ENCODE assay signal across 2 worm cellular contexts in the genomic region with DNA sequence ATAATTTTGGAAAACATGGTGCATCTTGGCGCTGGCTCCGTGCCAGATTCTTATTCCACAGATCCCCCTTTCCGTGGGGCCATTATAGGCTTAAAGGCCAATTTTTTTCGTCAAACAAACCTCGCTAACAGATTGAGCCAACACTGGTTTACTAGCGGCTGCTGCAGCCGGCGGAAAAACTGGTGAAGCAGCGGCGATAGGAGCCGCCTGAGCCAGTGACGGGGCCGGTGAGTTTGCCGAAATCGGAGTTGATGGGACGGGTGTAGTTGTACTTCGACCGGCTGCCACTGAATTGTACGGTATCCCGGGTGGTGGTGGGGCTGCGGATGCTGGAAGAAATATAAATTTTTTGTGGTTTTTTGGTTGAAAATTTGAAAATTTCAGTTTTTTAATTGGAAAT.
TF ChIP-seq lines count a peak whose summit lies in the region.

No protein-coding gene starts in this region.

TF ChIP-seq in whole organism, L4 larva, 104 proteins besides CTCF, POLR2A, EP300 and RAD21:
- TF ChIP-seq set-16 (GFP tag; IDR thresholded peaks at IDR 0.05; lab: Robert Waterston, UW) (peak; percentile 68), ctbp-1 (GFP tag; IDR thresholded peaks at IDR 0.05; lab: Robert Waterston, UW) (no peak)

TF ChIP-seq in whole organism, young adult, 124 proteins besides CTCF, POLR2A, EP300 and RAD21:
- TF ChIP-seq hsf-1 (GFP tag; IDR thresholded peaks at IDR 0.05; lab: Robert Waterston, UW) (0 out of 2 replicates have a peak, but pooled peaks have one; percentile 29), zfh-2 (GFP tag; conservative IDR thresholded peaks at IDR 0.05; lab: Robert Waterston, UW) (peak; percentile 69), lin-35 (GFP tag; optimal IDR thresholded peaks at IDR 0.05; lab: Kevin White, UChicago) (no peak), tbp1 (GFP tag; optimal IDR thresholded peaks at IDR 0.05; lab: Kevin White, UChicago) (no peak)
